Fruit fly (Drosophila melanogaster) whole organism, embryonic: ENCODE measurements around the gene armi.

Experiments used
- Atf3 ChIP-seq: fragments of 200-800 bp; sonication (Bioruptor generic); optimal IDR thresholded peaks from 3 replicates; lab custom pipeline; 2016; ENCODE audit warnings: missing biosample characterization, missing genetic modification characterization
- Blimp-1 ChIP-seq: fragments of 200-800 bp; sonication (Bioruptor generic); optimal IDR thresholded peaks from 3 replicates; lab custom pipeline; 2018; ENCODE audit warnings: missing biosample characterization, missing genetic modification characterization, mild to moderate bottlenecking, moderate library complexity, missing genetic modification reagents
- Bteb2 ChIP-seq: fragments of 200-800 bp; sonication (Bioruptor generic); optimal IDR thresholded peaks from 2 replicates; lab custom pipeline; 2016; ENCODE audit warnings: missing biosample characterization, missing genetic modification characterization
- CG12155 ChIP-seq: fragments of 200-800 bp; sonication (Bioruptor generic); optimal IDR thresholded peaks from 3 replicates; lab custom pipeline; 2016; ENCODE audit warnings: missing biosample characterization, missing genetic modification characterization
- CG12219 ChIP-seq: fragments of 200-800 bp; sonication (Bioruptor generic); optimal IDR thresholded peaks from 3 replicates; lab custom pipeline; 2018; ENCODE audit warnings: missing biosample characterization, mild to moderate bottlenecking, missing genetic modification characterization
- CG12744 ChIP-seq: fragments of 200-800 bp; sonication (Bioruptor generic); optimal IDR thresholded peaks from 2 replicates; lab custom pipeline; 2016; ENCODE audit warnings: missing biosample characterization, missing genetic modification characterization
- CG13424 ChIP-seq: fragments of 200-800 bp; sonication (Bioruptor generic); optimal IDR thresholded peaks from 2 replicates; lab custom pipeline; 2019; ENCODE audit warnings: missing biosample characterization, mild to moderate bottlenecking, missing genetic modification characterization, moderate library complexity
- CG14710 ChIP-seq: fragments of 200-800 bp; sonication (Bioruptor generic); optimal IDR thresholded peaks from 3 replicates; lab custom pipeline; 2019; ENCODE audit warnings: missing biosample characterization, mild to moderate bottlenecking, missing genetic modification characterization, moderate library complexity
- CG1529 ChIP-seq: fragments of 200-800 bp; sonication (Bioruptor generic); optimal IDR thresholded peaks from 3 replicates; lab custom pipeline; 2018; ENCODE audit warnings: missing biosample characterization, missing genetic modification characterization
- CG15514 ChIP-seq: fragments of 200-800 bp; sonication (Bioruptor generic); optimal IDR thresholded peaks from 3 replicates; lab custom pipeline; 2017; ENCODE audit warnings: missing biosample characterization, missing genetic modification characterization, mild to moderate bottlenecking, moderate library complexity, missing genetic modification reagents
- CG17361 ChIP-seq: fragments of 200-800 bp; sonication (Bioruptor generic); IDR thresholded peaks from 3 replicates; pipeline ENCODE4 v1.3.6; 2022; ENCODE audit warnings: missing biosample characterization, missing genetic modification characterization
- CG32532 ChIP-seq: fragments of 200-800 bp; sonication (Bioruptor generic); IDR thresholded peaks from 2 replicates; pipeline ENCODE4 v1.3.6; 2022; ENCODE audit warnings: missing biosample characterization, missing genetic modification characterization
- CG3281 ChIP-seq: fragments of 200-800 bp; sonication (Bioruptor generic); optimal IDR thresholded peaks from 3 replicates; lab custom pipeline; 2017; ENCODE audit warnings: missing biosample characterization, mild to moderate bottlenecking, missing genetic modification characterization
- CG33213 ChIP-seq: fragments of 200-800 bp; sonication (Bioruptor generic); optimal IDR thresholded peaks from 3 replicates; lab custom pipeline; 2016; ENCODE audit warnings: missing biosample characterization, missing genetic modification characterization
- CG3407 ChIP-seq: fragments of 200-800 bp; sonication (Bioruptor generic); optimal IDR thresholded peaks from 2 replicates; lab custom pipeline; 2018; ENCODE audit warnings: missing biosample characterization, mild to moderate bottlenecking, missing genetic modification characterization
- CG3995 ChIP-seq: fragments of 200-800 bp; sonication (Bioruptor generic); optimal IDR thresholded peaks from 3 replicates; lab custom pipeline; 2016; ENCODE audit warnings: missing biosample characterization, missing genetic modification characterization
- CG5180 ChIP-seq: fragments of 200-800 bp; sonication (Bioruptor generic); optimal IDR thresholded peaks from 3 replicates; lab custom pipeline; 2017; ENCODE audit warnings: missing biosample characterization, missing genetic modification characterization, mild to moderate bottlenecking, moderate library complexity, missing genetic modification reagents
- CG6765 ChIP-seq: fragments of 200-800 bp; sonication (Bioruptor generic); optimal IDR thresholded peaks from 3 replicates; lab custom pipeline; 2017; ENCODE audit warnings: missing biosample characterization, mild to moderate bottlenecking, missing genetic modification characterization
- CG6813 ChIP-seq: fragments of 200-800 bp; sonication (Bioruptor generic); optimal IDR thresholded peaks from 2 replicates; lab custom pipeline; 2017; ENCODE audit warnings: missing biosample characterization, missing genetic modification characterization, mild to moderate bottlenecking, moderate library complexity, missing genetic modification reagents
- CG6854 ChIP-seq: fragments of 200-800 bp; sonication (Bioruptor generic); optimal IDR thresholded peaks from 3 replicates; lab custom pipeline; 2017; ENCODE audit warnings: missing biosample characterization, mild to moderate bottlenecking, missing genetic modification characterization
- CG7372 ChIP-seq: fragments of 200-800 bp; sonication (Bioruptor generic); IDR thresholded peaks from 2 replicates; pipeline ENCODE4 v1.3.6; 2022; ENCODE audit warnings: missing biosample characterization, missing genetic modification characterization
- CG7839 ChIP-seq: fragments of 200-800 bp; sonication (Bioruptor generic); optimal IDR thresholded peaks from 3 replicates; lab custom pipeline; 2018; ENCODE audit warnings: missing biosample characterization, mild to moderate bottlenecking, missing genetic modification characterization, moderate library complexity
- Deaf1 ChIP-seq: fragments of 200-800 bp; optimal IDR thresholded peaks from 3 replicates; lab custom pipeline; 2019; ENCODE audit warnings: missing biosample characterization, mild to moderate bottlenecking, missing genetic modification characterization, moderate library complexity
- Fer1 ChIP-seq: fragments of 200-800 bp; sonication (Bioruptor generic); optimal IDR thresholded peaks from 2 replicates; lab custom pipeline; 2017; ENCODE audit warnings: missing biosample characterization, mild to moderate bottlenecking, missing genetic modification characterization
- HHEX ChIP-seq: fragments of 200-800 bp; sonication (Bioruptor generic); optimal IDR thresholded peaks from 3 replicates; lab custom pipeline; 2017; ENCODE audit warnings: missing biosample characterization, mild to moderate bottlenecking, missing genetic modification characterization, missing genetic modification reagents
- HLHmδ ChIP-seq: fragments of 200-800 bp; sonication (Bioruptor generic); optimal IDR thresholded peaks from 2 replicates; lab custom pipeline; 2018; ENCODE audit warnings: missing biosample characterization, mild to moderate bottlenecking, missing genetic modification characterization, moderate library complexity
- NK7.1 ChIP-seq: fragments of 200-800 bp; sonication (Bioruptor generic); optimal IDR thresholded peaks from 3 replicates; lab custom pipeline; 2016; ENCODE audit warnings: missing biosample characterization, missing genetic modification characterization
- Side ChIP-seq: fragments of 200-800 bp; sonication (Bioruptor generic); optimal IDR thresholded peaks from 2 replicates; lab custom pipeline; 2016; ENCODE audit warnings: missing biosample characterization, missing genetic modification characterization
- YL-1 ChIP-seq: fragments of 200-800 bp; sonication (Bioruptor generic); optimal IDR thresholded peaks from 3 replicates; lab custom pipeline; 2017; ENCODE audit warnings: missing biosample characterization, mild to moderate bottlenecking, missing genetic modification characterization
- ab ChIP-seq: fragments of 200-800 bp; sonication (Bioruptor generic); optimal IDR thresholded peaks from 2 replicates; lab custom pipeline; 2016; ENCODE audit warnings: missing biosample characterization, missing genetic modification characterization
- cas ChIP-seq: fragments of 200-800 bp; sonication (Bioruptor generic); IDR thresholded peaks from 2 replicates; pipeline ENCODE4 v1.3.6; 2022; ENCODE audit warnings: missing biosample characterization, missing genetic modification characterization
- corto ChIP-seq: fragments of 200-800 bp; sonication (Bioruptor generic); optimal IDR thresholded peaks from 2 replicates; lab custom pipeline; 2016; ENCODE audit warnings: missing biosample characterization, mild to moderate bottlenecking, missing genetic modification characterization, moderate library complexity
- crc ChIP-seq: fragments of 200-800 bp; sonication (Bioruptor generic); optimal IDR thresholded peaks from 2 replicates; lab custom pipeline; 2016; ENCODE audit warnings: missing biosample characterization, missing genetic modification characterization
- crp ChIP-seq, 2 experiments: fragments of 200-800 bp; sonication (Bioruptor generic); optimal IDR thresholded peaks; 2 replicates in 1 of 2; 3 replicates in 1 of 2; lab custom pipeline; 2017; ENCODE audit warnings: missing biosample characterization in 2 of 2, missing genetic modification characterization in 2 of 2, mild to moderate bottlenecking in 1 of 2, moderate library complexity in 1 of 2
- emc ChIP-seq: fragments of 200-800 bp; sonication (Bioruptor generic); optimal IDR thresholded peaks from 2 replicates; lab custom pipeline; 2016; ENCODE audit warnings: missing biosample characterization, missing genetic modification characterization
- ems ChIP-seq: fragments of 200-800 bp; sonication (Bioruptor generic); optimal IDR thresholded peaks from 3 replicates; lab custom pipeline; 2016; ENCODE audit warnings: missing biosample characterization, missing genetic modification characterization
- en ChIP-seq: fragments of 200-800 bp; sonication (Bioruptor generic); optimal IDR thresholded peaks from 2 replicates; lab custom pipeline; 2016; ENCODE audit warnings: missing biosample characterization, missing genetic modification characterization
- esg ChIP-seq: fragments of 200-800 bp; sonication (Bioruptor generic); conservative IDR thresholded peaks from 2 replicates; pipeline ENCODE4 v1.3.6; 2022; ENCODE audit warnings: missing biosample characterization, missing genetic modification characterization
- gsb-n ChIP-seq: fragments of 200-800 bp; sonication (Bioruptor generic); optimal IDR thresholded peaks from 3 replicates; lab custom pipeline; 2018; ENCODE audit warnings: missing biosample characterization, mild to moderate bottlenecking, missing genetic modification characterization
- h ChIP-seq: fragments of >200 bp; optimal IDR thresholded peaks from 2 replicates; lab custom pipeline; 2017
- lbe ChIP-seq: fragments of 200-800 bp; sonication (Bioruptor generic); optimal IDR thresholded peaks from 2 replicates; lab custom pipeline; 2016; ENCODE audit warnings: missing biosample characterization, mild to moderate bottlenecking, missing genetic modification characterization
- luna ChIP-seq: fragments of 200-800 bp; sonication (Bioruptor generic); optimal IDR thresholded peaks from 2 replicates; lab custom pipeline; 2016; ENCODE audit warnings: missing biosample characterization, missing genetic modification characterization
- nmo ChIP-seq: fragments of 200-800 bp; sonication (Bioruptor generic); optimal IDR thresholded peaks from 2 replicates; lab custom pipeline; 2018; ENCODE audit warnings: missing biosample characterization, mild to moderate bottlenecking, missing genetic modification characterization, moderate library complexity
- nom ChIP-seq: fragments of 200-800 bp; sonication (Bioruptor generic); optimal IDR thresholded peaks from 2 replicates; lab custom pipeline; 2017; ENCODE audit warnings: missing biosample characterization, missing genetic modification characterization, mild to moderate bottlenecking, moderate library complexity, missing genetic modification reagents
- oc ChIP-seq: fragments of 200-800 bp; sonication (Bioruptor generic); optimal IDR thresholded peaks from 2 replicates; lab custom pipeline; 2018; ENCODE audit warnings: missing biosample characterization, mild to moderate bottlenecking, missing genetic modification characterization, moderate library complexity
- pfk ChIP-seq: fragments of 200-800 bp; sonication (Bioruptor generic); optimal IDR thresholded peaks from 2 replicates; lab custom pipeline; 2018; ENCODE audit warnings: missing biosample characterization, mild to moderate bottlenecking, missing genetic modification characterization, moderate library complexity
- pho ChIP-seq: fragments of 200-800 bp; sonication (Bioruptor generic); optimal IDR thresholded peaks from 2 replicates; lab custom pipeline; 2016; ENCODE audit warnings: missing biosample characterization, missing genetic modification characterization
- tio ChIP-seq: fragments of 200-800 bp; sonication (Bioruptor generic); optimal IDR thresholded peaks from 2 replicates; lab custom pipeline; 2017; ENCODE audit warnings: missing biosample characterization, missing genetic modification characterization, inconsistent platforms
- vvl ChIP-seq: fragments of 200-800 bp; sonication (Bioruptor generic); IDR thresholded peaks from 2 replicates; pipeline ENCODE4 v1.3.6; 2022; ENCODE audit warnings: missing biosample characterization, missing genetic modification characterization
- yki ChIP-seq: fragments of >200 bp; optimal IDR thresholded peaks from 3 replicates; lab custom pipeline; 2018

The armi gene

dm6 chr3L:3515280-3516020 is 54.3 kb downstream of the armi start, which contains the start of gene Eip63E (continued):
- TF ChIP-seq CG7839 (tag; lab: Kevin White, UChicago) = no peak
- TF ChIP-seq CG12155 (GFP tag; lab: Kevin White, UChicago) = no peak
- TF ChIP-seq luna (GFP tag; lab: Kevin White, UChicago) = no peak
- TF ChIP-seq nom (GFP tag; lab: Kevin White, UChicago) = peak; percentile 72
- TF ChIP-seq gsb-n (tag; lab: Kevin White, UChicago) = peak; percentile 6
- no peak for TF ChIP-seq lbe
- no peak for TF ChIP-seq CG3407 (GFP tag; lab: Kevin White, UChicago)
- peak; percentile 1 for TF ChIP-seq CG12219 (GFP tag; lab: Kevin White, UChicago)
- peak in 1 of 2 experiments; percentile 81 for TF ChIP-seq crp (GFP tag; optimal IDR thresholded peaks at IDR 0.05; lab: Kevin White, UChicago)
- no peak for TF ChIP-seq crc (GFP tag; lab: Kevin White, UChicago)
- TF ChIP-seq CG3281 (GFP tag; lab: Kevin White, UChicago) = no peak
- TF ChIP-seq HHEX (GFP tag; lab: Kevin White, UChicago) = no peak
- TF ChIP-seq tio = no peak
- TF ChIP-seq emc (GFP tag; lab: Kevin White, UChicago) = no peak
- TF ChIP-seq oc (tag; lab: Kevin White, UChicago) = no peak
- TF ChIP-seq CG17361 (GFP tag; lab: Robert Waterston, UW) = peak; percentile 50; the same call in 2 of the 3 replicates
- peak; percentile 43 for TF ChIP-seq nmo (GFP tag; lab: Kevin White, UChicago)
- no peak for TF ChIP-seq h
- TF ChIP-seq pho = no peak
- no peak for TF ChIP-seq yki
- TF ChIP-seq CG6854 (GFP tag; lab: Kevin White, UChicago) = peak; percentile 23
- TF ChIP-seq esg (GFP tag; lab: Robert Waterston, UW) = no peak
- TF ChIP-seq ab (GFP tag; lab: Kevin White, UChicago) = no peak
- peak; percentile 40 for TF ChIP-seq CG32532 (GFP tag; lab: Robert Waterston, UW)
- no peak for TF ChIP-seq CG12744
- no peak for TF ChIP-seq CG3995 (GFP tag; lab: Kevin White, UChicago)
- no peak for TF ChIP-seq Bteb2 (GFP tag; lab: Kevin White, UChicago)
- TF ChIP-seq pfk (GFP tag; lab: Kevin White, UChicago) = no peak
- TF ChIP-seq CG33213 (GFP tag; lab: Kevin White, UChicago) = peak; percentile 15
- no peak for TF ChIP-seq NK7.1 (GFP tag; lab: Kevin White, UChicago)
- peak; percentile 67 for TF ChIP-seq YL-1 (GFP tag; lab: Kevin White, UChicago)
- TF ChIP-seq ems (GFP tag; lab: Kevin White, UChicago) = no peak
- TF ChIP-seq CG7372 (GFP tag; lab: Robert Waterston, UW) = no peak
- no peak for TF ChIP-seq Side (GFP tag; lab: Kevin White, UChicago)
- no peak for TF ChIP-seq CG6813
- no peak for TF ChIP-seq Atf3 (GFP tag; lab: Kevin White, UChicago)
- no peak for TF ChIP-seq en (GFP tag; lab: Kevin White, UChicago)
- peak; percentile 67 for TF ChIP-seq Fer1 (GFP tag; lab: Kevin White, UChicago)
- no peak for TF ChIP-seq corto (GFP tag; lab: Kevin White, UChicago)
- TF ChIP-seq CG13424 = no peak
- peak; percentile 55 for TF ChIP-seq CG14710 (tag; lab: Kevin White, UChicago)
- TF ChIP-seq CG15514 = peak; percentile 59
- TF ChIP-seq CG5180 (GFP tag; lab: Kevin White, UChicago) = no peak
- no peak for TF ChIP-seq HLHmδ (GFP tag; lab: Kevin White, UChicago)
- TF ChIP-seq vvl (GFP tag; lab: Robert Waterston, UW) = 0 out of 2 replicates have a peak, but pooled peaks have one; percentile 46
- TF ChIP-seq Deaf1 (tag; lab: Kevin White, UChicago) = no peak
- TF ChIP-seq cas = no peak
- TF ChIP-seq Blimp-1 (GFP tag; lab: Kevin White, UChicago) = no peak
- TF ChIP-seq CG6765 = peak; percentile 7
- no peak for TF ChIP-seq CG1529 (GFP tag; lab: Kevin White, UChicago)
